Worm (Caenorhabditis elegans) whole organism, L3 larva: Measurements from ENCODE around the gene B0244.16.
A peak's percentile ranks its signal among the peaks of the same experiment; 100 is the strongest.

Source experiments
- R02D3.7 ChIP-seq: fragments of 150-350 bp; optimal IDR thresholded peaks from 2 replicates; lab custom pipeline; 2014; ENCODE audit warnings: missing biosample characterization, missing genetic modification characterization
- ZK546.5 ChIP-seq: sonication (generic microtip); optimal IDR thresholded peaks from 2 replicates; lab custom pipeline; 2017; ENCODE audit warnings: missing biosample characterization, missing genetic modification characterization
- aly-2 ChIP-seq: fragments of 150-350 bp; optimal IDR thresholded peaks from 2 replicates; lab custom pipeline; 2014; ENCODE audit warnings: missing biosample characterization, missing genetic modification characterization
- ceh-82 ChIP-seq: fragments of 150-350 bp; optimal IDR thresholded peaks from 2 replicates; lab custom pipeline; 2014; ENCODE audit warnings: missing biosample characterization, missing genetic modification characterization
- ceh-9 ChIP-seq: sonication (generic microtip); optimal IDR thresholded peaks from 2 replicates; lab custom pipeline; 2018; ENCODE audit warnings: missing biosample characterization, missing genetic modification characterization
- daf-12 ChIP-seq: fragments of 150-350 bp; optimal IDR thresholded peaks from 2 replicates; lab custom pipeline; 2014; ENCODE audit warnings: missing biosample characterization, missing genetic modification reagents, missing genetic modification characterization
- egl-27 ChIP-seq: sonication (generic microtip); optimal IDR thresholded peaks from 4 replicates; lab custom pipeline; 2017; ENCODE audit warnings: missing biosample characterization, missing genetic modification reagents, missing genetic modification characterization
- egl-5 ChIP-seq: fragments of 150-350 bp; optimal IDR thresholded peaks from 2 replicates; lab custom pipeline; 2017; ENCODE audit warnings: missing biosample characterization, missing genetic modification reagents, missing genetic modification characterization, inconsistent platforms
- elt-2 ChIP-seq: sonication (generic microtip); optimal IDR thresholded peaks from 2 replicates; lab custom pipeline; 2016; ENCODE audit warnings: missing genetic modification reagents, mild to moderate bottlenecking, missing genetic modification characterization, missing compliant biosample characterization
- fkh-10 ChIP-seq: sonication (generic microtip); optimal IDR thresholded peaks from 2 replicates; lab custom pipeline; 2017; ENCODE audit warnings: missing biosample characterization, missing genetic modification reagents, missing genetic modification characterization
- fkh-2 ChIP-seq: fragments of 150-350 bp; optimal IDR thresholded peaks from 2 replicates; lab custom pipeline; 2014; ENCODE audit warnings: missing biosample characterization, missing genetic modification reagents, missing genetic modification characterization
- hmg-11 ChIP-seq: sonication (generic microtip); optimal IDR thresholded peaks from 2 replicates; lab custom pipeline; 2016; ENCODE audit warnings: missing genetic modification characterization, missing compliant biosample characterization
- jun-1 ChIP-seq: fragments of 150-350 bp; optimal IDR thresholded peaks from 2 replicates; lab custom pipeline; 2014; ENCODE audit warnings: missing biosample characterization, missing genetic modification reagents, missing genetic modification characterization
- lin-15B ChIP-seq: fragments of 150-350 bp; optimal IDR thresholded peaks from 2 replicates; lab custom pipeline; 2014; ENCODE audit warnings: missing biosample characterization, missing genetic modification characterization
- lin-39 ChIP-seq: fragments of 150-350 bp; optimal IDR thresholded peaks from 2 replicates; lab custom pipeline; 2018; ENCODE audit warnings: missing biosample characterization, missing genetic modification reagents, missing genetic modification characterization
- lsy-12 ChIP-seq: sonication (generic microtip); optimal IDR thresholded peaks from 2 replicates; lab custom pipeline; 2016; ENCODE audit warnings: mild to moderate bottlenecking, missing genetic modification characterization, missing compliant biosample characterization
- mdl-1 ChIP-seq: fragments of 150-350 bp; optimal IDR thresholded peaks from 2 replicates; lab custom pipeline; 2014; ENCODE audit warnings: missing biosample characterization, missing genetic modification characterization
- nfya-1 ChIP-seq: sonication (generic microtip); optimal IDR thresholded peaks from 2 replicates; lab custom pipeline; 2017; ENCODE audit warnings: missing genetic modification characterization, mild to moderate bottlenecking, missing compliant biosample characterization, antibody characterized with exemption, moderate library complexity; ENCODE audit not compliant: insufficient read depth
- nhr-11 ChIP-seq: fragments of 150-350 bp; optimal IDR thresholded peaks from 2 replicates; lab custom pipeline; 2014; ENCODE audit warnings: missing biosample characterization, missing genetic modification characterization
- nhr-23 ChIP-seq: fragments of 150-350 bp; optimal IDR thresholded peaks from 2 replicates; lab custom pipeline; 2014; ENCODE audit warnings: missing biosample characterization, missing genetic modification reagents, missing genetic modification characterization
- nhr-237 ChIP-seq: fragments of 150-350 bp; optimal IDR thresholded peaks from 2 replicates; lab custom pipeline; 2014; ENCODE audit warnings: missing biosample characterization, missing genetic modification characterization
- nhr-28 ChIP-seq: fragments of 150-350 bp; optimal IDR thresholded peaks from 2 replicates; lab custom pipeline; 2014; ENCODE audit warnings: missing biosample characterization, missing genetic modification characterization
- nhr-67 ChIP-seq: fragments of 150-350 bp; optimal IDR thresholded peaks from 2 replicates; lab custom pipeline; 2014; ENCODE audit warnings: missing biosample characterization, missing genetic modification characterization
- nhr-76 ChIP-seq: fragments of 150-350 bp; sonication (generic microtip); optimal IDR thresholded peaks from 5 replicates; lab custom pipeline; 2014; ENCODE audit warnings: missing biosample characterization, missing genetic modification characterization
- nhr-77 ChIP-seq: fragments of 150-350 bp; optimal IDR thresholded peaks from 2 replicates; lab custom pipeline; 2014; ENCODE audit warnings: missing biosample characterization, missing genetic modification characterization
- pha-4 ChIP-seq: fragments of 150-350 bp; optimal IDR thresholded peaks from 2 replicates; lab custom pipeline; 2014; ENCODE audit warnings: missing biosample characterization, missing genetic modification reagents, missing genetic modification characterization
- pqm-1 ChIP-seq: fragments of 150-350 bp; optimal IDR thresholded peaks from 2 replicates; lab custom pipeline; 2017; ENCODE audit warnings: missing biosample characterization, missing genetic modification characterization, inconsistent platforms
- sea-2 ChIP-seq: fragments of 150-350 bp; sonication (generic microtip); optimal IDR thresholded peaks from 4 replicates; lab custom pipeline; 2014; ENCODE audit warnings: missing biosample characterization, missing genetic modification reagents, missing genetic modification characterization
- skn-1 ChIP-seq: fragments of 150-350 bp; optimal IDR thresholded peaks from 2 replicates; lab custom pipeline; 2014; ENCODE audit warnings: missing biosample characterization, missing genetic modification characterization
- snpc-4 ChIP-seq: fragments of 150-350 bp; optimal IDR thresholded peaks from 2 replicates; lab custom pipeline; 2014; ENCODE audit warnings: missing biosample characterization, missing genetic modification characterization
- tbx-2 ChIP-seq: sonication (generic microtip); optimal IDR thresholded peaks from 2 replicates; lab custom pipeline; 2016; ENCODE audit warnings: mild to moderate bottlenecking, missing genetic modification characterization, missing compliant biosample characterization
- unc-62 ChIP-seq: fragments of 150-350 bp; sonication (generic microtip); optimal IDR thresholded peaks from 4 replicates; lab custom pipeline; 2014; ENCODE audit warnings: missing biosample characterization, missing genetic modification reagents, missing genetic modification characterization
- zag-1 ChIP-seq: fragments of 150-350 bp; optimal IDR thresholded peaks from 2 replicates; lab custom pipeline; 2014; ENCODE audit warnings: missing biosample characterization, missing genetic modification characterization
- ztf-11 ChIP-seq: fragments of 150-350 bp; optimal IDR thresholded peaks from 2 replicates; lab custom pipeline; 2014; ENCODE audit warnings: missing biosample characterization, missing genetic modification characterization
- ztf-4 ChIP-seq: fragments of 150-350 bp; optimal IDR thresholded peaks from 2 replicates; lab custom pipeline; 2014; ENCODE audit warnings: missing biosample characterization, missing genetic modification characterization

Gene B0244.16

DNA sequence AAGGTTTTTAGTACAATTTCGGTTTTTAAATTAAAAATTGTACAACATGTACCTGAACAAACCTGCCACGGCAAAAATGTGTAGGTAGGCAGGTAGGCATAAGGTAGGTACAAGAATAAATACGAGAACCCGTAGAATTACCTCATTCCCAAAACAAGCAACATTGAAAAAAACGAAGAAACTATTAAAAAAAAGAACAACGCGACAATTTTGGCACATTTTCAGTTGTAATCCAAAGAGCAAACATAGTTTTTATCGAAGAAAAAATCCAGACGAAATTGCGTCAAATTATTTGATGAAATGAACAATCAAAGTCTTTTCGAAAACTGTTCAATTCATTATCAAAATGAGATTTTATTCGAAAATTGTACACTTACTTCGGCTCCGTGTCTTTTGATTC lies at the start of gene B0244.16:
Gene B0244.16, plus strand, starts transcription at position 301 of the 400 bp plus-strand sequence.
- TF ChIP-seq lin-15B (tag; lab: Kevin White, UChicago) (no peak), lin-39 (tag; lab: Kevin White, UChicago) (no peak)

DNA sequence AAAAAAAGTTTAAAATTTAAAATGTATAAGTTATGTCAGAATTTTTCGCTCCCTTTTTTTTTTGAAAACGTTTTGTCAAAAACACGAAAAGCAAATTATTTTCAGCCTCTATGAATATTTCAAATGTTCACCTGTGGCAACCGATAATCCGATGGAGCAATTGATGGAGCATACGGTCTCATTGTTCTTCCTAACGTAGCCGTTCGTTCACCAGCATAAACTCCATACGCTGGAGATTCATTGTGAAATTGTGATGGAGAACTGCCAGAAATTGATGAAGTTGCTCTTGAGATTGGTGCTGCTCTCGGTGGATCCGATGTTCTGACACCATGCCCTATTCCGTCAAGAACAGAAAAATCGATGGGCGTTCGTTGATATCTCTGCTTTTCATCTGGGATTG lies 48.9 kb upstream of the B0244.16 start:
- no peak for TF ChIP-seq mdl-1 (tag; lab: Kevin White, UChicago)
- no peak for TF ChIP-seq ceh-9 (tag; lab: Kevin White, UChicago)

DNA sequence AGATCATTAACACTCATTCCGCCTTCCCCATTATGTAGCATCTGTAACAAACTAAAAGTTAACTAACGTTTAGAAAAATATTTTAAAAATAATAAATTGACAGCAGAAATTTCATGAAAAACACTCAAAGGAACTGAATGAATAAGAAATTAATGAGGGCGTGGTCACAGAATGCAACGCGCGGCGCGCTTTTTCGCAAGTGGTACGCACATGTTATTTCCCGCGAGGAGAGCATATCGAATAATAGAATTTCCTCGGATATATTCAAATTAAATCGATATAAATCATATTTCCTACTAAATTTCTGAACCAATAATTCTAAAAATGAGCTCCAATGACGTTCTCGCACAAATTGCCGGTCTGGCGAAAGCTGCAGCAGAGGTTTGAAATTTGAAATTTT lies 48.1 kb upstream of the B0244.16 start, which contains the start of the genes abi-1 and arle-14:
Gene abi-1, minus strand, starts transcription at position 51 of the 400 bp plus-strand sequence.
Gene arle-14, plus strand, starts transcription at position 217 of the 400 bp plus-strand sequence.
- TF ChIP-seq pha-4 (tag; lab: Kevin White, UChicago) (peak; percentile 39), fkh-10 (GFP tag; lab: Kevin White, UChicago) (no peak), nfya-1 (tag; lab: Kevin White, UChicago) (peak; percentile 35), R02D3.7 (tag; lab: Kevin White, UChicago) (peak; percentile 15), hmg-11 (tag; lab: Kevin White, UChicago) (peak; percentile 17)

DNA sequence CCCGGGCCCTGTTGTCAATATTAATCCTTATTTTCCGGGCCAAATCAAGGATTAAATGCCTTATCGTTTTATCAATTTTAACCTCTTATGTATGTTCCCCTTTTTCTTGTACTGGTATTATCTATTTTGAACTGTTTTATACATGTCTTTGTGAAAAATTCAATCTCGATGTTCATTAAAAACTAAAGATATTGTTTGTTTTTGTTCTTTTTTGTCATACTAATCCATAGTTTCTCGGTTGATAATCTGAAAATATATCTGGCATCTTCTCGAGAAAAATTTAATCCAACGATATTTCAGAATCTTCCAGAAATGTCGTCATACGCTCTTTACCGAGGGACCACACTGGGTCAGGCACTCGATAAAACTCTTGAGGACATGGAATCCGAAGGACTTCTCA lies 47.0 kb upstream of the B0244.16 start, which contains the start of gene B0336.13:
Gene B0336.13, plus strand, starts transcription at position 301 of the 400 bp plus-strand sequence.
- TF ChIP-seq snpc-4 (tag; lab: Kevin White, UChicago) = no peak
- no peak for TF ChIP-seq jun-1
- no peak for TF ChIP-seq ceh-82 (tag; lab: Kevin White, UChicago)
- no peak for TF ChIP-seq nhr-76 (tag; lab: Kevin White, UChicago)
- TF ChIP-seq lin-15B (tag; lab: Kevin White, UChicago) = no peak
- TF ChIP-seq aly-2 = no peak
- no peak for TF ChIP-seq nfya-1 (tag; lab: Kevin White, UChicago)
- TF ChIP-seq zag-1 (tag; lab: Kevin White, UChicago) = no peak
- no peak for TF ChIP-seq egl-27 (tag; lab: Kevin White, UChicago)
- no peak for TF ChIP-seq lin-39 (tag; lab: Kevin White, UChicago)
- no peak for TF ChIP-seq ceh-9 (tag; lab: Kevin White, UChicago)
- no peak for TF ChIP-seq pha-4 (tag; lab: Kevin White, UChicago)

DNA sequence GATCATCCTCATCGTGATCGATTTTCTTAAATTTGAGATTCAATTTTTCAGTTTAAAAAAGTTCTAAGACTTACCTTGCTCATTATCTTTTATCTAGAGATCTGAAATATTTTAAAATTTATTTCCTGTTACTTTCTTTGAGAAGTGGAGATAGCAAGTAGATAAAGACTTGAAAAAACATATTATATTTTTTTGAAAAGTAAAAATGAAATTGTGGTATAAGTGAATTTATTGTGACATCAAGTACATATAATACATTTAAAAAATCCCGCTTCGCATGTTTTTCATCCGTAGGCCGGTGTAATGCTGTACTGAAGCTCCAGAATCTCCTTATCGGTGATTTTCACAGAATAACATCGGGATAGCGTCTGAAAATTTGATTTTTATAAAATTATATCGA lies 43.5 kb upstream of the B0244.16 start, which contains the start of gene B0336.7:
Gene B0336.7, minus strand, starts transcription at position 101 of the 400 bp plus-strand sequence.
- TF ChIP-seq skn-1 (tag; lab: Kevin White, UChicago) (no peak), daf-12 (tag; lab: Kevin White, UChicago) (no peak), hmg-11 (tag; lab: Kevin White, UChicago) (no peak)

DNA sequence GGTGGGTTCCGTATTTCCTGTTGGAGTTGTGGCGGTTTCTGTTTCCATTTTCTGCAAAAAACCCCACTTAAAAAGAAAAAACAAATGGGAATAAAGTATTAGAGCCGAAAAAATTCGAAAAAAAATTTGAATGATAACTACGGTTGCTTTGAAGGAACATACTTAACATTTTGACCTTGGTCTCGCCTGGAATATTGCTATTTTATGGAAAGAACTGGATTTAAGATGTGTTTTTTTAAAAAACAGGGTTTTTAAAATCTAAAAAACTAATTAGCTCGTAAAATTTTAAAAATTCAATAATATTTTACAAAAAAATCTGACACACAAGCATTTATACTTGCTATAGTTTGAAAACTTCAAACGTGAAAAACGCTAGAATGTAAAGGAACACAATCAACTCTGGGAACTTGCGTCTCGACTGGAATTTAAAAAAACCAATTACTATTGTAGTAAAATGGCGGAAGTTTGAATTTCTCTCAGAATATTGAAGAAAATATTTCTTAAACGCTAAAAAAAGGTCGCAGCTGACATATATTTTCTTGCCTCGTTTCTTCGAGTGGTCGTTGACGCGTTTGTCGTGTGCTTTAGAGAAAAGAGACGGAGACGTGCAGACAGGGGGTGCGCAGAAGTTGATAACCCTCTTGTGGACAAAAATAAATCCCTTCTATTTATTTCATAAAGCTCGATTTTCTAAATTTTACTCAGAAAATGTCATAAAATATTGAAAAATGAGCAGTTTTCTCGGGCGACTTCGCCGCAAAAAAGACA lies 42.6 kb upstream of the B0244.16 start, which contains the start of the genes lgg-3 and rgs-5:
Gene lgg-3, minus strand, starts transcription at position 51 of the 768 bp plus-strand sequence.
Gene rgs-5, plus strand, starts transcription at position 593 of the 768 bp plus-strand sequence.
- TF ChIP-seq lsy-12 (tag; lab: Kevin White, UChicago) (no peak), nfya-1 (tag; lab: Kevin White, UChicago) (peak; percentile 53), nhr-237 (tag; lab: Kevin White, UChicago) (no peak), nhr-23 (tag; lab: Kevin White, UChicago) (peak; percentile 12), ceh-9 (tag; lab: Kevin White, UChicago) (no peak), elt-2 (peak; percentile 5), snpc-4 (tag; lab: Kevin White, UChicago) (peak; percentile 79), nhr-67 (tag; lab: Kevin White, UChicago) (no peak), ceh-82 (tag; lab: Kevin White, UChicago) (no peak), ZK546.5 (tag; lab: Kevin White, UChicago) (no peak), pha-4 (tag; lab: Kevin White, UChicago) (peak; percentile 60), daf-12 (tag; lab: Kevin White, UChicago) (no peak), hmg-11 (tag; lab: Kevin White, UChicago) (peak; percentile 27), zag-1 (tag; lab: Kevin White, UChicago) (no peak), sea-2 (no peak), tbx-2 (tag; lab: Kevin White, UChicago) (no peak), ztf-11 (tag; lab: Kevin White, UChicago) (no peak), fkh-2 (tag; lab: Kevin White, UChicago) (no peak), nhr-28 (tag; lab: Kevin White, UChicago) (no peak), lin-39 (tag; lab: Kevin White, UChicago) (peak; percentile 30), pqm-1 (tag; lab: Kevin White, UChicago) (no peak), lin-15B (tag; lab: Kevin White, UChicago) (peak; percentile 46), egl-27 (tag; lab: Kevin White, UChicago) (no peak), ztf-4 (tag; lab: Kevin White, UChicago) (no peak), unc-62 (no peak), nhr-11 (tag; lab: Kevin White, UChicago) (no peak), nhr-77 (tag; lab: Kevin White, UChicago) (no peak), skn-1 (tag; lab: Kevin White, UChicago) (no peak), egl-5 (tag; lab: Kevin White, UChicago) (peak; percentile 21)
